Fruit fly (Drosophila melanogaster) whole organism, embryonic: ENCODE measurements around the gene dpr20.

Source experiments
- Atf3 ChIP-seq: fragments of 200-800 bp; sonication (Bioruptor generic); optimal IDR thresholded peaks from 3 replicates; lab custom pipeline; 2016; ENCODE audit warnings: missing biosample characterization, missing genetic modification characterization
- CG10209 ChIP-seq: fragments of 200-800 bp; sonication (Bioruptor generic); optimal IDR thresholded peaks from 3 replicates; lab custom pipeline; 2017; ENCODE audit warnings: missing biosample characterization, mild to moderate bottlenecking, missing genetic modification characterization, missing genetic modification reagents
- CG10462 ChIP-seq: fragments of 200-800 bp; sonication (Bioruptor generic); optimal IDR thresholded peaks from 2 replicates; lab custom pipeline; 2016; ENCODE audit warnings: missing biosample characterization, missing genetic modification characterization
- CG11398 ChIP-seq: fragments of 200-800 bp; sonication (Bioruptor generic); optimal IDR thresholded peaks from 2 replicates; lab custom pipeline; 2016; ENCODE audit warnings: missing biosample characterization, missing genetic modification characterization
- CG12299 ChIP-seq: fragments of 200-800 bp; sonication (Bioruptor generic); optimal IDR thresholded peaks from 2 replicates; lab custom pipeline; 2018; ENCODE audit warnings: missing biosample characterization, mild to moderate bottlenecking, missing genetic modification characterization
- CG14860 ChIP-seq: fragments of 200-800 bp; sonication (Bioruptor generic); IDR thresholded peaks from 3 replicates; pipeline ENCODE4 v1.3.6; 2022; ENCODE audit warnings: missing biosample characterization, missing genetic modification characterization; ENCODE audit not compliant: partially characterized antibody
- CG1602 ChIP-seq: fragments of 200-800 bp; sonication (Bioruptor generic); optimal IDR thresholded peaks from 3 replicates; lab custom pipeline; 2016; ENCODE audit warnings: missing biosample characterization, missing genetic modification characterization
- CG1647 ChIP-seq: fragments of 200-800 bp; sonication (Bioruptor generic); optimal IDR thresholded peaks from 3 replicates; lab custom pipeline; 2016; ENCODE audit warnings: missing biosample characterization, missing genetic modification characterization
- CG17328 ChIP-seq: fragments of 200-800 bp; sonication (Bioruptor generic); IDR thresholded peaks from 2 replicates; pipeline ENCODE4 v1.3.6; 2022; ENCODE audit warnings: missing biosample characterization, missing genetic modification characterization
- CG17359 ChIP-seq: fragments of 200-800 bp; sonication (Bioruptor generic); optimal IDR thresholded peaks from 3 replicates; lab custom pipeline; 2018; ENCODE audit warnings: missing biosample characterization, mild to moderate bottlenecking, missing genetic modification characterization, moderate library complexity
- CG18599 ChIP-seq: fragments of 200-800 bp; sonication (Bioruptor generic); optimal IDR thresholded peaks from 3 replicates; lab custom pipeline; 2017; ENCODE audit warnings: missing biosample characterization, missing genetic modification characterization, mild to moderate bottlenecking, moderate library complexity, missing genetic modification reagents
- CG2202 ChIP-seq: fragments of 200-800 bp; sonication (Bioruptor generic); optimal IDR thresholded peaks from 2 replicates; lab custom pipeline; 2018; ENCODE audit warnings: missing biosample characterization, mild to moderate bottlenecking, missing genetic modification characterization
- CG2678 ChIP-seq: fragments of 200-800 bp; sonication (Bioruptor generic); optimal IDR thresholded peaks from 3 replicates; lab custom pipeline; 2019; ENCODE audit warnings: missing biosample characterization, mild to moderate bottlenecking, missing genetic modification characterization, moderate library complexity
- CG3995 ChIP-seq: fragments of 200-800 bp; sonication (Bioruptor generic); optimal IDR thresholded peaks from 3 replicates; lab custom pipeline; 2016; ENCODE audit warnings: missing biosample characterization, missing genetic modification characterization
- CG42726 ChIP-seq: fragments of 200-800 bp; sonication (Bioruptor generic); IDR thresholded peaks from 2 replicates; pipeline ENCODE4 v1.3.6; 2022; ENCODE audit warnings: missing biosample characterization, missing genetic modification characterization; ENCODE audit not compliant: partially characterized antibody
- CG4404 ChIP-seq: fragments of 200-800 bp; sonication (Bioruptor generic); IDR thresholded peaks from 2 replicates; pipeline ENCODE4 v1.3.6; 2022; ENCODE audit warnings: missing biosample characterization, missing genetic modification characterization
- CG5245 ChIP-seq: fragments of 200-800 bp; sonication (Bioruptor generic); optimal IDR thresholded peaks from 3 replicates; lab custom pipeline; 2016; ENCODE audit warnings: missing biosample characterization, missing genetic modification characterization
- CG6689 ChIP-seq: fragments of 200-800 bp; sonication (Bioruptor generic); IDR thresholded peaks from 2 replicates; pipeline ENCODE4 v1.3.6; 2022; ENCODE audit warnings: missing biosample characterization, missing genetic modification characterization
- CG7556 ChIP-seq: fragments of 200-800 bp; sonication (Bioruptor generic); optimal IDR thresholded peaks from 2 replicates; lab custom pipeline; 2017; ENCODE audit warnings: missing biosample characterization, mild to moderate bottlenecking, missing genetic modification characterization
- CG8290 ChIP-seq, 3 experiments: fragments of 200-800 bp; sonication (Bioruptor generic); optimal IDR thresholded peaks; 2 replicates each; lab custom pipeline; 2016 to 2019; ENCODE audit warnings: missing biosample characterization in 3 of 3, missing genetic modification characterization in 3 of 3, mild to moderate bottlenecking in 2 of 3, moderate library complexity in 1 of 3
- Doc3 ChIP-seq: fragments of 200-800 bp; sonication (Bioruptor generic); IDR thresholded peaks from 3 replicates; pipeline ENCODE4 v1.3.6; 2022; ENCODE audit warnings: missing biosample characterization, missing genetic modification characterization; ENCODE audit not compliant: partially characterized antibody
- E2f1 ChIP-seq: fragments of 200-800 bp; sonication (Bioruptor generic); IDR thresholded peaks from 2 replicates; pipeline ENCODE4 v1.3.6; 2022; ENCODE audit warnings: missing biosample characterization, missing genetic modification characterization
- Fer1 ChIP-seq: fragments of 200-800 bp; sonication (Bioruptor generic); optimal IDR thresholded peaks from 2 replicates; lab custom pipeline; 2017; ENCODE audit warnings: missing biosample characterization, mild to moderate bottlenecking, missing genetic modification characterization
- H2.0 ChIP-seq: fragments of 200-800 bp; sonication (Bioruptor generic); IDR thresholded peaks from 2 replicates; pipeline ENCODE4 v1.3.6; 2022; ENCODE audit warnings: missing biosample characterization, missing genetic modification characterization
- Hmr ChIP-seq: fragments of 200-800 bp; sonication (Bioruptor generic); optimal IDR thresholded peaks from 3 replicates; lab custom pipeline; 2017; ENCODE audit warnings: mild to moderate bottlenecking, missing biosample characterization, missing genetic modification reagents, missing genetic modification characterization
- NC2α ChIP-seq: fragments of 200-800 bp; sonication (Bioruptor generic); optimal IDR thresholded peaks from 2 replicates; lab custom pipeline; 2016; ENCODE audit warnings: missing biosample characterization, missing genetic modification characterization
- NFAT ChIP-seq: fragments of 200-800 bp; sonication (Bioruptor generic); IDR thresholded peaks from 2 replicates; pipeline ENCODE4 v1.3.6; 2022; ENCODE audit warnings: missing biosample characterization, missing genetic modification characterization
- Nf-YB ChIP-seq: fragments of 200-800 bp; sonication (Bioruptor generic); optimal IDR thresholded peaks from 3 replicates; lab custom pipeline; 2019; ENCODE audit warnings: missing biosample characterization, mild to moderate bottlenecking, missing genetic modification characterization, moderate library complexity
- Nf-YC ChIP-seq: fragments of 200-800 bp; optimal IDR thresholded peaks from 3 replicates; lab custom pipeline; 2019; ENCODE audit warnings: missing biosample characterization, mild to moderate bottlenecking, missing genetic modification characterization, moderate library complexity
- Oaz ChIP-seq: fragments of 200-800 bp; sonication (Bioruptor generic); IDR thresholded peaks from 2 replicates; pipeline ENCODE4 v1.3.6; 2022; ENCODE audit warnings: missing biosample characterization, missing genetic modification characterization
- Pdp1 ChIP-seq, 2 experiments: fragments of 200-800 bp; sonication (Bioruptor generic); optimal IDR thresholded peaks; 3 replicates each; lab custom pipeline; 2016; ENCODE audit warnings: missing biosample characterization in 2 of 2, missing genetic modification characterization in 2 of 2, mild to moderate bottlenecking in 1 of 2, moderate library complexity in 1 of 2
- ci ChIP-seq: fragments of 200-800 bp; sonication (Bioruptor generic); IDR thresholded peaks from 3 replicates; pipeline ENCODE4 v1.3.6; 2022; ENCODE audit warnings: missing biosample characterization, missing genetic modification characterization
- croc ChIP-seq: fragments of 200-800 bp; sonication (Bioruptor generic); conservative IDR thresholded peaks from 3 replicates; pipeline ENCODE4 v1.3.6; 2022; ENCODE audit warnings: missing biosample characterization, missing genetic modification characterization
- dimm ChIP-seq: fragments of 200-800 bp; sonication (Bioruptor generic); IDR thresholded peaks from 2 replicates; pipeline ENCODE4 v1.3.6; 2022; ENCODE audit warnings: missing biosample characterization, missing genetic modification characterization
- dm ChIP-seq: fragments of 200-800 bp; sonication (Bioruptor generic); optimal IDR thresholded peaks from 3 replicates; lab custom pipeline; 2016; ENCODE audit warnings: missing biosample characterization, missing genetic modification characterization
- dmrt11E ChIP-seq: fragments of 200-800 bp; sonication (Bioruptor generic); optimal IDR thresholded peaks from 3 replicates; lab custom pipeline; 2018; ENCODE audit warnings: missing biosample characterization, mild to moderate bottlenecking, missing genetic modification characterization, moderate library complexity
- dmrt99B ChIP-seq: fragments of 200-800 bp; sonication (Bioruptor generic); optimal IDR thresholded peaks from 2 replicates; lab custom pipeline; 2018; ENCODE audit warnings: missing biosample characterization, mild to moderate bottlenecking, missing genetic modification characterization, moderate library complexity
- esg ChIP-seq: fragments of 200-800 bp; sonication (Bioruptor generic); conservative IDR thresholded peaks from 2 replicates; pipeline ENCODE4 v1.3.6; 2022; ENCODE audit warnings: missing biosample characterization, missing genetic modification characterization
- fd3F ChIP-seq: fragments of 200-800 bp; sonication (Bioruptor generic); optimal IDR thresholded peaks from 2 replicates; lab custom pipeline; 2018; ENCODE audit warnings: missing biosample characterization, mild to moderate bottlenecking, missing genetic modification characterization, moderate library complexity
- gcm2 ChIP-seq: fragments of 200-800 bp; sonication (Bioruptor generic); optimal IDR thresholded peaks from 2 replicates; lab custom pipeline; 2016; ENCODE audit warnings: missing biosample characterization, missing genetic modification characterization
- gsb-n ChIP-seq: fragments of 200-800 bp; sonication (Bioruptor generic); optimal IDR thresholded peaks from 3 replicates; lab custom pipeline; 2018; ENCODE audit warnings: missing biosample characterization, mild to moderate bottlenecking, missing genetic modification characterization
- h ChIP-seq: fragments of >200 bp; optimal IDR thresholded peaks from 2 replicates; lab custom pipeline; 2017
- mam ChIP-seq: fragments of 200-800 bp; sonication (Bioruptor generic); optimal IDR thresholded peaks from 3 replicates; lab custom pipeline; 2016; ENCODE audit warnings: missing biosample characterization, missing genetic modification characterization
- pfk ChIP-seq: fragments of 200-800 bp; sonication (Bioruptor generic); optimal IDR thresholded peaks from 2 replicates; lab custom pipeline; 2018; ENCODE audit warnings: missing biosample characterization, mild to moderate bottlenecking, missing genetic modification characterization, moderate library complexity
- scrt ChIP-seq: fragments of 200-800 bp; sonication (Bioruptor generic); optimal IDR thresholded peaks from 2 replicates; lab custom pipeline; 2018; ENCODE audit warnings: missing biosample characterization, mild to moderate bottlenecking, missing genetic modification characterization, moderate library complexity
- seq ChIP-seq: fragments of 200-800 bp; sonication (Bioruptor generic); IDR thresholded peaks from 2 replicates; pipeline ENCODE4 v1.3.6; 2022; ENCODE audit warnings: missing biosample characterization, missing genetic modification characterization
- sug ChIP-seq: fragments of 200-800 bp; optimal IDR thresholded peaks from 2 replicates; lab custom pipeline; 2019; ENCODE audit warnings: missing biosample characterization, mild to moderate bottlenecking, missing genetic modification characterization, moderate library complexity
- tap ChIP-seq: fragments of 200-800 bp; optimal IDR thresholded peaks from 3 replicates; lab custom pipeline; 2019; ENCODE audit warnings: missing biosample characterization, mild to moderate bottlenecking, missing genetic modification characterization, moderate library complexity
- zen2 ChIP-seq: fragments of 200-800 bp; sonication (Bioruptor generic); IDR thresholded peaks from 3 replicates; pipeline ENCODE4 v1.3.6; 2022; ENCODE audit warnings: missing biosample characterization, missing genetic modification characterization; ENCODE audit not compliant: partially characterized antibody

dpr20 gene

dm6 chr3L:804557-805260 is 52.3 kb downstream of the dpr20 start (continued):
- TF ChIP-seq ci (GFP tag; lab: Robert Waterston, UW): peak; percentile 47; the same call in 1 of the 3 replicates
- peak; percentile 18 for TF ChIP-seq CG17359
- TF ChIP-seq CG10209 (GFP tag; lab: Kevin White, UChicago): peak; percentile 13
- TF ChIP-seq Doc3: no peak
- TF ChIP-seq CG11398 (GFP tag; lab: Kevin White, UChicago): no peak
- TF ChIP-seq zen2: no peak
- no peak for TF ChIP-seq CG4404 (GFP tag; lab: Robert Waterston, UW)
- no peak for TF ChIP-seq gcm2
- peak; percentile 58 for TF ChIP-seq CG7556
- TF ChIP-seq CG18599 (GFP tag; lab: Kevin White, UChicago): peak; percentile 52
- TF ChIP-seq Nf-YC (tag; lab: Kevin White, UChicago): peak; percentile 15
- peak; percentile 59 for TF ChIP-seq gsb-n (tag; lab: Kevin White, UChicago)
- peak; percentile 54 for TF ChIP-seq CG2678 (tag; lab: Kevin White, UChicago)
- no peak for TF ChIP-seq NFAT
- TF ChIP-seq Atf3: no peak
- TF ChIP-seq seq (GFP tag; lab: Robert Waterston, UW): 0 out of 2 replicates have a peak, but pooled peaks have one; percentile 27
- TF ChIP-seq CG10462: no peak
- no peak for TF ChIP-seq dm (GFP tag; lab: Kevin White, UChicago)
- no peak for TF ChIP-seq croc (GFP tag; lab: Robert Waterston, UW)
- peak; percentile 59 for TF ChIP-seq dmrt11E (tag; lab: Kevin White, UChicago)
- TF ChIP-seq Nf-YB: no peak
- no peak for TF ChIP-seq CG42726
- no peak for TF ChIP-seq dimm (GFP tag; lab: Robert Waterston, UW)
- TF ChIP-seq CG5245 (GFP tag; lab: Kevin White, UChicago): no peak
- no peak for TF ChIP-seq CG3995 (GFP tag; lab: Kevin White, UChicago)
- TF ChIP-seq scrt: no peak
- no peak for TF ChIP-seq CG12299
- no peak for TF ChIP-seq CG8290 (GFP tag; optimal IDR thresholded peaks at IDR 0.05; lab: Kevin White, UChicago)
- TF ChIP-seq CG8290 (tag; optimal IDR thresholded peaks at IDR 0.05; lab: Kevin White, UChicago): no peak
- no peak for TF ChIP-seq mam (GFP tag; lab: Kevin White, UChicago)
- TF ChIP-seq tap: peak; percentile 19
- TF ChIP-seq Oaz (GFP tag; lab: Robert Waterston, UW): 0 out of 2 replicates have a peak, but pooled peaks have one; percentile 10
- TF ChIP-seq CG6689 (GFP tag; lab: Robert Waterston, UW): 0 out of 2 replicates have a peak, but pooled peaks have one; percentile 31
- peak; percentile 49 for TF ChIP-seq dmrt99B (tag; lab: Kevin White, UChicago)
- TF ChIP-seq sug (tag; lab: Kevin White, UChicago): no peak
- TF ChIP-seq esg: no peak
- no peak for TF ChIP-seq pfk (GFP tag; lab: Kevin White, UChicago)
- TF ChIP-seq CG1647 (GFP tag; lab: Kevin White, UChicago): no peak
- no peak for TF ChIP-seq NC2α (GFP tag; lab: Kevin White, UChicago)
- no peak for TF ChIP-seq h
- TF ChIP-seq Hmr: peak; percentile 11
- peak in 1 of 2 experiments; percentile 18 for TF ChIP-seq Pdp1 (GFP tag; optimal IDR thresholded peaks at IDR 0.05; lab: Kevin White, UChicago)
- TF ChIP-seq E2f1: peak; percentile 17; the same call in 1 of the 2 replicates
- TF ChIP-seq CG2202 (tag; lab: Kevin White, UChicago): no peak
- TF ChIP-seq H2.0 (GFP tag; lab: Robert Waterston, UW): 0 out of 2 replicates have a peak, but pooled peaks have one; percentile 21
- no peak for TF ChIP-seq fd3F (GFP tag; lab: Kevin White, UChicago)
- TF ChIP-seq CG17328 (GFP tag; lab: Robert Waterston, UW): no peak
- TF ChIP-seq CG14860 (GFP tag; lab: Robert Waterston, UW): no peak
- peak; percentile 1 for TF ChIP-seq Fer1 (GFP tag; lab: Kevin White, UChicago)
- TF ChIP-seq CG1602 (GFP tag; lab: Kevin White, UChicago): no peak
